Fruit fly (Drosophila melanogaster): ENCODE measurements around the gene by.

Gene by

dm6 chr3R:9504355-9504754, 28.5 kb downstream of the by start, which contains the start of gene CG8149 (continued):
- peak; percentile 82 for TF ChIP-seq CG7963 (GFP tag; IDR thresholded peaks at IDR 0.05; ENCODE audit: partially characterized antibody)
- peak; percentile 31 for TF ChIP-seq dmrt11E (tag; optimal IDR thresholded peaks at IDR 0.05)
- TF ChIP-seq Hsf (GFP tag; optimal IDR thresholded peaks at IDR 0.05), result no peak
- peak; percentile 13 for TF ChIP-seq CG30403 (GFP tag; optimal IDR thresholded peaks at IDR 0.05)
- no peak for TF ChIP-seq CG43689 (GFP tag; IDR thresholded peaks at IDR 0.05)
- no peak for TF ChIP-seq CG17912 (GFP tag; optimal IDR thresholded peaks at IDR 0.05)
- TF ChIP-seq CG12659 (GFP tag; optimal IDR thresholded peaks at IDR 0.05), result peak; percentile 78
- TF ChIP-seq ac (GFP tag; optimal IDR thresholded peaks at IDR 0.05), result no peak
- TF ChIP-seq kay (GFP tag; optimal IDR thresholded peaks at IDR 0.05), result no peak
- peak; percentile 51 for TF ChIP-seq B-H2 (GFP tag; optimal IDR thresholded peaks at IDR 0.05)
- peak; percentile 77 for TF ChIP-seq inv (GFP tag; IDR thresholded peaks at IDR 0.05; ENCODE audit: partially characterized antibody)
- peak; percentile 88 for TF ChIP-seq HLH4C (GFP tag; IDR thresholded peaks at IDR 0.05; ENCODE audit: partially characterized antibody)
- 0 out of 4 replicates have a peak, but pooled peaks have one; percentile 36 for TF ChIP-seq chinmo (GFP tag; IDR thresholded peaks at IDR 0.05; ENCODE audit: partially characterized antibody)
- TF ChIP-seq ase (GFP tag; IDR thresholded peaks at IDR 0.05), result no peak
- peak; percentile 86 for TF ChIP-seq CG14710 (tag; optimal IDR thresholded peaks at IDR 0.05)
- no peak for TF ChIP-seq kah (GFP tag; optimal IDR thresholded peaks at IDR 0.05)
- no peak for TF ChIP-seq CG2678 (tag; optimal IDR thresholded peaks at IDR 0.05)
- TF ChIP-seq cas (GFP tag; IDR thresholded peaks at IDR 0.05), result no peak
- peak; percentile 8 for TF ChIP-seq CG15696 (tag; optimal IDR thresholded peaks at IDR 0.05)
- peak; percentile 35 for TF ChIP-seq CG1603 (tag; optimal IDR thresholded peaks at IDR 0.05)
- TF ChIP-seq unc-4 (GFP tag; IDR thresholded peaks at IDR 0.05; ENCODE audit: partially characterized antibody), result peak; percentile 97
- no peak for TF ChIP-seq crol (GFP tag; IDR thresholded peaks at IDR 0.05)
- TF ChIP-seq Oaz (GFP tag; IDR thresholded peaks at IDR 0.05), result no peak
- TF ChIP-seq oc (tag; optimal IDR thresholded peaks at IDR 0.05), result no peak
- no peak for TF ChIP-seq Asciz (GFP tag; optimal IDR thresholded peaks at IDR 0.05)
- no peak for TF ChIP-seq Dip3 (GFP tag; optimal IDR thresholded peaks at IDR 0.05)
- TF ChIP-seq CG6254 (GFP tag; optimal IDR thresholded peaks at IDR 0.05), result no peak
- peak; percentile 73 for TF ChIP-seq CG15514 (GFP tag; optimal IDR thresholded peaks at IDR 0.05)
- TF ChIP-seq Bteb2 (GFP tag; optimal IDR thresholded peaks at IDR 0.05), result no peak
- no peak for TF ChIP-seq Dad (GFP tag; optimal IDR thresholded peaks at IDR 0.05)
- peak; percentile 36 for TF ChIP-seq gro (GFP tag; optimal IDR thresholded peaks at IDR 0.05)
- peak; percentile 66 for TF ChIP-seq phol (tag; optimal IDR thresholded peaks at IDR 0.05)
- TF ChIP-seq bigmax (GFP tag; optimal IDR thresholded peaks at IDR 0.05), result no peak
- TF ChIP-seq CoRest (tag; optimal IDR thresholded peaks at IDR 0.05), result peak; percentile 52
- no peak for TF ChIP-seq CG12769 (tag; optimal IDR thresholded peaks at IDR 0.05)
- TF ChIP-seq sisA (GFP tag; IDR thresholded peaks at IDR 0.05), result no peak
- TF ChIP-seq mam (GFP tag; optimal IDR thresholded peaks at IDR 0.05), result peak; percentile 37
- peak; percentile 85 for TF ChIP-seq CG32767 (GFP tag; IDR thresholded peaks at IDR 0.05)
- peak; percentile 19 for TF ChIP-seq CG7745 (tag; optimal IDR thresholded peaks at IDR 0.05)
- TF ChIP-seq caup (GFP tag; optimal IDR thresholded peaks at IDR 0.05; ENCODE audit: severe bottlenecking), result no peak
- no peak for TF ChIP-seq pho (GFP tag; optimal IDR thresholded peaks at IDR 0.05)
- peak; percentile 57 for TF ChIP-seq CG3995 (GFP tag; optimal IDR thresholded peaks at IDR 0.05)
- TF ChIP-seq dimm (GFP tag; IDR thresholded peaks at IDR 0.05), result no peak
- peak; percentile 35 for TF ChIP-seq CG2712 (tag; optimal IDR thresholded peaks at IDR 0.05)
- peak; percentile 21 for TF ChIP-seq HmgZ (tag; optimal IDR thresholded peaks at IDR 0.05)
- peak; percentile 75 for TF ChIP-seq E2f2 (GFP tag; IDR thresholded peaks at IDR 0.05)
- TF ChIP-seq CG17829 (tag; optimal IDR thresholded peaks at IDR 0.05), result peak; percentile 22
- TF ChIP-seq CG10979 (tag; optimal IDR thresholded peaks at IDR 0.05), result peak; percentile 19
- peak; percentile 83 for TF ChIP-seq nerfin-2 (GFP tag; IDR thresholded peaks at IDR 0.05; ENCODE audit: partially characterized antibody)
- no peak for TF ChIP-seq Hr51 (GFP tag; optimal IDR thresholded peaks at IDR 0.05)
